Fruit fly (Drosophila melanogaster) whole organism, prepupa: ENCODE results near the gene CG16820.
"Not testable (repeated sequence)": the region's sequence is repeated elsewhere in the genome, so short reads cannot be mapped to it uniquely, and the experiment has no call there.

ENCODE experiments used
- Blimp-1 ChIP-seq: fragments of 200-800 bp; sonication (Bioruptor generic); optimal IDR thresholded peaks from 3 replicates; lab custom pipeline; 2017; ENCODE audit warnings: missing biosample characterization, missing genetic modification characterization, mild to moderate bottlenecking, moderate library complexity, missing genetic modification reagents
- CG10669 ChIP-seq: fragments of 200-800 bp; sonication (Bioruptor generic); optimal IDR thresholded peaks from 3 replicates; lab custom pipeline; 2018; ENCODE audit warnings: missing biosample characterization, mild to moderate bottlenecking, missing genetic modification characterization, moderate library complexity
- CG11294 ChIP-seq: fragments of 200-800 bp; sonication (Bioruptor generic); IDR thresholded peaks from 2 replicates; pipeline ENCODE4 v1.3.6; 2022; ENCODE audit warnings: missing biosample characterization, missing genetic modification characterization
- CG15336 ChIP-seq: fragments of 200-800 bp; sonication (Bioruptor generic); IDR thresholded peaks from 2 replicates; pipeline ENCODE4 v1.3.6; 2022; ENCODE audit warnings: missing biosample characterization, missing genetic modification characterization
- CG1621 ChIP-seq: fragments of 200-800 bp; sonication (Bioruptor generic); optimal IDR thresholded peaks from 3 replicates; lab custom pipeline; 2018; ENCODE audit warnings: missing biosample characterization, mild to moderate bottlenecking, missing genetic modification characterization
- CG3032 ChIP-seq: fragments of 200-800 bp; optimal IDR thresholded peaks from 2 replicates; lab custom pipeline; 2019; ENCODE audit warnings: missing biosample characterization, mild to moderate bottlenecking, missing genetic modification characterization, moderate library complexity
- CG31627 ChIP-seq: fragments of 200-800 bp; sonication (Bioruptor generic); optimal IDR thresholded peaks from 3 replicates; lab custom pipeline; 2016; ENCODE audit warnings: missing biosample characterization, missing genetic modification characterization
- CG6163 ChIP-seq: fragments of 200-800 bp; sonication (Bioruptor generic); IDR thresholded peaks from 3 replicates; pipeline ENCODE4 v1.3.6; 2022; ENCODE audit warnings: missing biosample characterization, missing genetic modification characterization
- CG6792 ChIP-seq: fragments of 200-800 bp; sonication (Bioruptor generic); optimal IDR thresholded peaks from 3 replicates; lab custom pipeline; 2016; ENCODE audit warnings: missing biosample characterization, missing genetic modification characterization
- CG9139 ChIP-seq: fragments of 200-800 bp; sonication (Bioruptor generic); optimal IDR thresholded peaks from 3 replicates; lab custom pipeline; 2017; ENCODE audit warnings: missing biosample characterization, mild to moderate bottlenecking, missing genetic modification characterization
- Eip78C ChIP-seq: fragments of 200-800 bp; sonication (Bioruptor generic); peaks from one replicate; lab custom pipeline; 2016; ENCODE audit warnings: missing biosample characterization, missing genetic modification characterization
- Eip93F ChIP-seq: fragments of 200-800 bp; sonication (Bioruptor generic); optimal IDR thresholded peaks from 2 replicates; lab custom pipeline; 2016; ENCODE audit warnings: missing biosample characterization, mild to moderate bottlenecking, missing genetic modification characterization
- Ets21C ChIP-seq: fragments of 200-800 bp; sonication (Bioruptor generic); optimal IDR thresholded peaks from 3 replicates; lab custom pipeline; 2016; ENCODE audit warnings: missing biosample characterization, missing genetic modification characterization
- Gug ChIP-seq: fragments of 200-800 bp; sonication (Bioruptor generic); IDR thresholded peaks from 2 replicates; pipeline ENCODE4 v1.3.6; 2022; ENCODE audit warnings: missing biosample characterization, missing genetic modification characterization
- Hr39 ChIP-seq: fragments of 200-800 bp; sonication (Bioruptor generic); optimal IDR thresholded peaks from 2 replicates; lab custom pipeline; 2016; ENCODE audit warnings: missing biosample characterization, missing genetic modification characterization
- Hr4 ChIP-seq: fragments of 200-800 bp; sonication (Bioruptor generic); optimal IDR thresholded peaks from 3 replicates; lab custom pipeline; 2016; ENCODE audit warnings: missing biosample characterization, missing genetic modification characterization
- Smox ChIP-seq: fragments of 200-800 bp; sonication (Bioruptor generic); optimal IDR thresholded peaks from 3 replicates; lab custom pipeline; 2016; ENCODE audit warnings: missing biosample characterization, missing genetic modification characterization
- Sox14 ChIP-seq: fragments of 200-800 bp; sonication (Bioruptor generic); optimal IDR thresholded peaks from 3 replicates; lab custom pipeline; 2016; ENCODE audit warnings: missing biosample characterization, missing genetic modification characterization
- Sox15 ChIP-seq: fragments of 200-800 bp; sonication (Bioruptor generic); optimal IDR thresholded peaks from 3 replicates; lab custom pipeline; 2016; ENCODE audit warnings: missing biosample characterization, missing genetic modification characterization
- acj6 ChIP-seq: fragments of 200-800 bp; sonication (Bioruptor generic); optimal IDR thresholded peaks from 3 replicates; lab custom pipeline; 2016; ENCODE audit warnings: missing biosample characterization, missing genetic modification characterization
- cyc ChIP-seq: fragments of 200-800 bp; sonication (Bioruptor generic); optimal IDR thresholded peaks from 3 replicates; lab custom pipeline; 2016; ENCODE audit warnings: missing biosample characterization, missing genetic modification characterization
- dsx ChIP-seq: fragments of 200-800 bp; optimal IDR thresholded peaks from 3 replicates; lab custom pipeline; 2019; ENCODE audit warnings: missing biosample characterization, mild to moderate bottlenecking, missing genetic modification characterization, moderate library complexity; ENCODE audit not compliant: poor library complexity, severe bottlenecking
- esn ChIP-seq: fragments of 200-800 bp; sonication (Bioruptor generic); optimal IDR thresholded peaks from 2 replicates; lab custom pipeline; 2016; ENCODE audit warnings: missing biosample characterization, mild to moderate bottlenecking, missing genetic modification characterization, moderate library complexity
- fd59A ChIP-seq: fragments of 200-800 bp; sonication (Bioruptor generic); optimal IDR thresholded peaks from 2 replicates; lab custom pipeline; 2017; ENCODE audit warnings: missing biosample characterization, mild to moderate bottlenecking, missing genetic modification characterization, missing genetic modification reagents
- fkh ChIP-seq: fragments of 200-800 bp; sonication (Bioruptor generic); optimal IDR thresholded peaks from 3 replicates; lab custom pipeline; 2017; ENCODE audit warnings: missing biosample characterization, mild to moderate bottlenecking, missing genetic modification characterization, moderate library complexity
- lz ChIP-seq: fragments of 200-800 bp; sonication (Bioruptor generic); optimal IDR thresholded peaks from 3 replicates; lab custom pipeline; 2016; ENCODE audit warnings: missing biosample characterization, missing genetic modification characterization
- salr ChIP-seq, 2 experiments: fragments of 200-800 bp; sonication (Bioruptor generic); optimal IDR thresholded peaks; 3 replicates each; lab custom pipeline; 2016 to 2018; ENCODE audit warnings: missing biosample characterization in 2 of 2, missing genetic modification characterization in 2 of 2, mild to moderate bottlenecking in 1 of 2
- svp ChIP-seq: fragments of 200-800 bp; sonication (Bioruptor generic); peaks from one replicate; lab custom pipeline; 2016; ENCODE audit warnings: missing biosample characterization, missing genetic modification characterization
- topi ChIP-seq: fragments of 200-800 bp; sonication (Bioruptor generic); optimal IDR thresholded peaks from 3 replicates; lab custom pipeline; 2016; ENCODE audit warnings: missing biosample characterization, missing genetic modification characterization
- vri ChIP-seq: fragments of 200-800 bp; sonication (Bioruptor generic); optimal IDR thresholded peaks from 3 replicates; lab custom pipeline; 2016; ENCODE audit warnings: missing biosample characterization, mild to moderate bottlenecking, missing genetic modification characterization

The CG16820 gene

dm6 chr2L:13206077-13206668, 39.9 kb upstream of the CG16820 start (continued):
- TF ChIP-seq acj6 (GFP tag; lab: Kevin White, UChicago) = no peak
- TF ChIP-seq Blimp-1 (GFP tag; lab: Kevin White, UChicago) = no peak
- TF ChIP-seq Sox14 (GFP tag; lab: Kevin White, UChicago) = no peak
- no peak for TF ChIP-seq CG31627 (GFP tag; lab: Kevin White, UChicago)
- peak; percentile 65; the same call in 2 of the 3 replicates for TF ChIP-seq CG6163 (GFP tag; lab: Robert Waterston, UW)
- TF ChIP-seq Hr39 (GFP tag; lab: Kevin White, UChicago) = no peak
- no peak for TF ChIP-seq fd59A (GFP tag; lab: Kevin White, UChicago)
- no peak for TF ChIP-seq CG11294 (GFP tag; lab: Robert Waterston, UW)

dm6 chr2L:13206857-13207463, 39.1 kb upstream of the CG16820 start:
- TF ChIP-seq topi (GFP tag; lab: Kevin White, UChicago) = no peak
- no peak for TF ChIP-seq Gug (GFP tag; lab: Robert Waterston, UW)
- no peak for TF ChIP-seq CG6163 (GFP tag; lab: Robert Waterston, UW)
- TF ChIP-seq CG31627 (GFP tag; lab: Kevin White, UChicago) = no peak
- no peak for TF ChIP-seq Smox (GFP tag; lab: Kevin White, UChicago)
- no peak for TF ChIP-seq Ets21C (GFP tag; lab: Kevin White, UChicago)
- no peak for TF ChIP-seq Eip93F (GFP tag; lab: Kevin White, UChicago)
- no peak for TF ChIP-seq salr (GFP tag; optimal IDR thresholded peaks at IDR 0.05; lab: Kevin White, UChicago)
- no peak for TF ChIP-seq Hr39 (GFP tag; lab: Kevin White, UChicago)
- TF ChIP-seq fd59A (GFP tag; lab: Kevin White, UChicago) = no peak
- TF ChIP-seq lz = no peak
- no peak for TF ChIP-seq CG3032 (tag; lab: Kevin White, UChicago)

dm6 chr2L:13211764-13212265, 34.2 kb upstream of the CG16820 start, which contains the start of gene CG15482:
TSS of gene CG15482 (minus strand) at chr2L:13211814.
- TF ChIP-seq Sox15; CG6792 (GFP tag; lab: Kevin White, UChicago); CG10669 (GFP tag; lab: Kevin White, UChicago): not testable (repeated sequence)

dm6 chr2L:13215010-13215409, 31.0 kb upstream of the CG16820 start, which contains the start of gene kek4:
TSS of gene kek4 (minus strand) at chr2L:13215350.
- TF ChIP-seq dsx (no peak), Smox (GFP tag; lab: Kevin White, UChicago) (no peak), vri (no peak), fkh (GFP tag; lab: Kevin White, UChicago) (no peak), CG9139 (GFP tag; lab: Kevin White, UChicago) (no peak), CG1621 (tag; lab: Kevin White, UChicago) (no peak), Hr4 (GFP tag; lab: Kevin White, UChicago) (no peak)

- TF ChIP-seq fkh (GFP tag; lab: Kevin White, UChicago) (peak; percentile 34), topi (GFP tag; lab: Kevin White, UChicago) (peak; percentile 45), cyc (GFP tag; lab: Kevin White, UChicago) (peak; percentile 49), svp (GFP tag; lab: Kevin White, UChicago) (peak; percentile 92), esn (GFP tag; lab: Kevin White, UChicago) (peak; percentile 58), CG15336 (peak; percentile 29; the same call in 1 of the 2 replicates), CG3032 (tag; lab: Kevin White, UChicago) (peak; percentile 9), lz (peak; percentile 11), Eip78C (peak; percentile 78)
Measured at dm6 chr2L:13215640-13216129, 30.3 kb upstream of the CG16820 start.
